Worm (Caenorhabditis elegans): ENCODE data around the gene H10E21.5.
A peak's percentile ranks its signal among the peaks of the same experiment; 100 is the strongest.

H10E21.5 gene

DNA sequence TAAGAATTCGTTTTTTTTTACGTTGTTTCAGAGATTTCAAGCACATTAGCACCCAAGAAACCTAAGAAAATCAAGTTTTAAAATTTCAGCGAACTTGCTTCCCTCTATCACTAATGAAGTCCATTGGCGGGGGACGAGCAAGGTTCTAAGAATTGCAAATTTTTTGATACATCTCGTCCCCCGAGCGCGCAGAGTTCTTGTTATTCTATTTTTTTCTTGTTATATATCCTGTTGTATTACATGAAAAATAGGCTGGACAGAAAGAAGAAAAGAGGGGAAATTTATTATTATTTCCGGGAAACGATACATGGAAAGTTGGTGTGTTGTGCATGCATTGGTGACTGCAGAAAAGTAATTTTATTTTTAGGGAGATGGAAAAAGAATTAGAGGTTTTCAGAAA, 5.9 kb upstream of the H10E21.5 start:
- TF ChIP-seq nhr-76 (tag; optimal IDR thresholded peaks at IDR 0.05) (no peak), ztf-11 (tag; optimal IDR thresholded peaks at IDR 0.05) (no peak), pha-4 (tag; optimal IDR thresholded peaks at IDR 0.05) (no peak), mep-1 (tag; optimal IDR thresholded peaks at IDR 0.05) (no peak), elt-1 (tag; optimal IDR thresholded peaks at IDR 0.05; ENCODE audit: borderline replicate concordance, insufficient read depth) (no peak), elt-3 (tag; optimal IDR thresholded peaks at IDR 0.05) (no peak), snpc-4 (tag; optimal IDR thresholded peaks at IDR 0.05) (no peak), lsy-2 (tag; optimal IDR thresholded peaks at IDR 0.05) (no peak), unc-62 (GFP tag; optimal IDR thresholded peaks at IDR 0.05) (no peak), blmp-1 (tag; optimal IDR thresholded peaks at IDR 0.05) (no peak), hlh-1 (tag; optimal IDR thresholded peaks at IDR 0.05) (no peak), mls-2 (tag; optimal IDR thresholded peaks at IDR 0.05) (no peak), M03D4.4 (tag; optimal IDR thresholded peaks at IDR 0.05) (no peak)

DNA sequence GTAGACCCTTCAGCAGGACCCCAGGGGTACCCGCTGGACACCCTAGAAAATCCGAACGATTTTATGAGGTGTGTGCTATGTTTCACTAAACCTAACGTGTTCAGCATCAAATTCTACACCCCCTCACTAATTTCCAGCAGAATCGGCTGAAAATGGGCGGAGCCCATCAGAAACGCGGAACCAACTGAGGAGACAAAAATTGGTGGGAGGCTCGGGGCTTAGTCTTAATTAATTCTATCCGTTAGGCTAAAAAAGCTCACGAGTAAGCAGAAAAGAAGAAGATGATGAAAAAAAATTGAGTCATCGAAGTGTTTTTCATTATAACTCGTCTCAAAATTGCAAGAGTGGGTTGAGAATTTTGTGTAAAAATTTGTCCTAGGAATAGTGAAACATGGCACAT, 5.1 kb upstream of the H10E21.5 start:
- TF ChIP-seq lin-13 (tag; optimal IDR thresholded peaks at IDR 0.05): no peak
- no peak for TF ChIP-seq ham-2 (GFP tag; optimal IDR thresholded peaks at IDR 0.05)
- no peak for TF ChIP-seq nhr-237 (tag; optimal IDR thresholded peaks at IDR 0.05)
- no peak for TF ChIP-seq sptf-1 (tag; optimal IDR thresholded peaks at IDR 0.05)
- TF ChIP-seq ceh-43 (GFP tag; optimal IDR thresholded peaks at IDR 0.05): no peak
- TF ChIP-seq elt-3 (tag; optimal IDR thresholded peaks at IDR 0.05): no peak
- no peak for TF ChIP-seq drap-1 (GFP tag; optimal IDR thresholded peaks at IDR 0.05)

ce11 chrIII:27341-27947, 3.7 kb upstream of the H10E21.5 start:
- TF ChIP-seq hlh-1 (tag; optimal IDR thresholded peaks at IDR 0.05): no peak
- peak; percentile 99 for TF ChIP-seq zip-8 (tag; optimal IDR thresholded peaks at IDR 0.05)

ce11 chrIII:25582-25996, 1.8 kb upstream of the H10E21.5 start:
- peak; percentile 3 for TF ChIP-seq ham-2 (GFP tag; optimal IDR thresholded peaks at IDR 0.05)
- peak; percentile 45 for TF ChIP-seq ztf-11 (tag; optimal IDR thresholded peaks at IDR 0.05)
- peak; percentile 79 for TF ChIP-seq ces-1 (GFP tag; optimal IDR thresholded peaks at IDR 0.05)
- peak; percentile 18 for TF ChIP-seq lin-32 (GFP tag; optimal IDR thresholded peaks at IDR 0.05)
- TF ChIP-seq pha-4 (tag; optimal IDR thresholded peaks at IDR 0.05): no peak
- TF ChIP-seq unc-120 (tag; optimal IDR thresholded peaks at IDR 0.05; ENCODE audit: poor library complexity, severe bottlenecking): peak; percentile 33
- TF ChIP-seq blmp-1 (tag; optimal IDR thresholded peaks at IDR 0.05): no peak
- peak; percentile 49 for TF ChIP-seq mls-2 (tag; optimal IDR thresholded peaks at IDR 0.05)
- no peak for TF ChIP-seq lsy-2 (tag; optimal IDR thresholded peaks at IDR 0.05)

- TF ChIP-seq unc-39 (tag; optimal IDR thresholded peaks at IDR 0.05): no peak
- TF ChIP-seq hlh-1 (tag; optimal IDR thresholded peaks at IDR 0.05): no peak
- TF ChIP-seq ztf-11 (tag; optimal IDR thresholded peaks at IDR 0.05): no peak
- TF ChIP-seq nhr-2 (tag; optimal IDR thresholded peaks at IDR 0.05): no peak
- TF ChIP-seq tbx-8 (GFP tag; optimal IDR thresholded peaks at IDR 0.05): no peak
- TF ChIP-seq cnd-1 (tag; optimal IDR thresholded peaks at IDR 0.05): no peak
- no peak for TF ChIP-seq flh-1 (GFP tag; optimal IDR thresholded peaks at IDR 0.05)
- no peak for TF ChIP-seq lin-13 (tag; optimal IDR thresholded peaks at IDR 0.05)
Observed at ce11 chrIII:21276-21675, 2.5 kb downstream of the H10E21.5 start.

ce11 chrIII:19509-19908, 4.3 kb downstream of the H10E21.5 start, which contains the start of gene H10E21.4:
TSS of gene H10E21.4 (minus strand) at chrIII:19675.
- TF ChIP-seq ces-1 (GFP tag; optimal IDR thresholded peaks at IDR 0.05): no peak
- TF ChIP-seq zip-8 (tag; optimal IDR thresholded peaks at IDR 0.05): peak; percentile 31

DNA sequence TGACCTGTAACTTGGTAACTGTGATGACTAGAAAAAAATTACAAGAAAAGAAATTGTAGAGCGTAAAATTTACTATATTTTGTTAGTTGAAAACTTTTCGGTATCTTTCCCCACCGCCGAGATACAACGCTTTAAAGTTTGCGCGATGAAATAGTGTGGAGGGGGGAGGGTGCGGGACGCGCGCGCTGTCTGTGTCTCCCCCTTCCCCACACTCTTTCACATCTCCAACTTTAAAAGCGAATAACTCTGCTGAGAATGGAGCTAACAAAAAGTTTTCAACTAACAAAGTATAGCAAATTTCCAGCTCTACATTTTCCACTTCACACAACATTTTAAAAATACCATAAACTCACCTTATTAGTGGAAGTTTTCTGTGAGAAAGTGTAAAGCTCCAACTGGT, 6.2 kb downstream of the H10E21.5 start:
- no peak for TF ChIP-seq sptf-1 (tag; optimal IDR thresholded peaks at IDR 0.05)
- no peak for TF ChIP-seq ceh-43 (GFP tag; optimal IDR thresholded peaks at IDR 0.05)
- no peak for TF ChIP-seq lin-32 (GFP tag; optimal IDR thresholded peaks at IDR 0.05)
- TF ChIP-seq mab-5 (tag; optimal IDR thresholded peaks at IDR 0.05): no peak
- no peak for TF ChIP-seq unc-62 (GFP tag; optimal IDR thresholded peaks at IDR 0.05)
